Worm (Caenorhabditis elegans): Measurements from ENCODE around the gene npp-8.

The npp-8 gene

DNA sequence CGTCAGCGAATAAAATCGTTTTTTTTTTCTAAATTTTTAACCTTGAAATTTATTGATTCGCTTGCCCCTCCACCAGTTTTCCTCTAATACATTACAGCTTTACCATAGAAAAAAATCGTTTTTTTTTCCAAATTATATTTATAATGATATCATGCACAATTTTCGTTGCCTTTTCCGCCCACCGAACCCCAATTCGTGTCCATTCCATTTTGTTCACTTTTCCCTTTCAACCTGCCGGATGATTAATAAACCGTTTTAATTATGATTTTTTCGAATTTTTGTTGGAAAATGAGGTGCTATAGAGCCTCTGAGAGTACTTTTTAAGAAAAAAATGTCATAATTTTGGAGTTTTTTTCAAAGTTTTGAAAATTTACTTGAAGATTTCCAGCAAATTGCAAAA, 5.7 kb upstream of the npp-8 start, which contains the start of gene set-23:
TSS of gene set-23 (plus strand) at position 301 of the 400 bp plus-strand sequence.
- no peak for TF ChIP-seq unc-62 (GFP tag; optimal IDR thresholded peaks at IDR 0.05)

DNA sequence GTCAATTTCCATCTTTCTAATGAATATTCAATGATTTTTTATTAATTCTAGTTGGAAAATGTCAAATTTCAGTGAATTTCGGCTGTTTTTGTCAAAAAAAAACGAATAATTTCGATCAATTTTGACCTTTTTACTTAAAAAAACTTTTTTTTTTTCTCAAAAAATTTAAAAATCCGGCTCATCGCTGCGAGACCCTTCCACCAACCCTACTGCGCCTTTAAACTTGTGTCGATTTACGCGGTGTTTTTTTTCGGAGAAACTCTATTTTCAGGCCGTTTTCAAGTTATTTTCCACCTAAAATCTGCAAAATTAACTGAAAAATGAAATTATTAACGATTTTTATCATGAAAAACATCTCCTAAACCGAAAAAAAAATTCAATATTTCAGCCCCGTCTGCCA, 5.2 kb upstream of the npp-8 start:
- TF ChIP-seq unc-62 (GFP tag; optimal IDR thresholded peaks at IDR 0.05), result no peak

- TF ChIP-seq unc-62 (GFP tag; optimal IDR thresholded peaks at IDR 0.05), result no peak
These were observed 1.4 kb upstream of the npp-8 start, which contains the start of gene ced-2 for ce11 chrIV:1597018-1597417. Gene ced-2 (plus strand): TSS chrIV:1597318.

- TF ChIP-seq unc-62 (GFP tag; optimal IDR thresholded peaks at IDR 0.05), result no peak
These were observed 18.9 kb downstream of the npp-8 start, which contains the start of gene Y41D4B.14 for ce11 chrIV:1576731-1577130. Gene Y41D4B.14 (plus strand): TSS chrIV:1577031.

DNA sequence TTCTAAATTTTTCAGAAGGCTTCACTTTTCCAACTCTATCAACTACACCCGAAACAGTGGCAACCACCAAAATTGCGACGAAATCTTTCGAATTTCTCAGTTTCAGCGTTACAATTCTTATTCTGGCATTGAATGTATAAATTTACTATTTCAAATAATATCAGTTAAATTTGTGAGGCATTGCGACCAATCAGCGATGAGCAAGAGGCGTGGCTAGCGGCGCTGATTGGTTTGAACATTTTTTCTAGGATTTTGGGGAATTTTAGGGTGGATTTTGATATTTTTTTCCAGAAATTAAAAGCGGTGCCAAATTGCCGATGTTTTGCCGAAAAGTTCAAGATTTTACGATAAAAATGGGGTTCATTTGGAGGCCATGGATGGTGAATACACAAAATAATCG, 28.0 kb downstream of the npp-8 start:
- TF ChIP-seq unc-62 (GFP tag; optimal IDR thresholded peaks at IDR 0.05), result no peak

- no peak for TF ChIP-seq unc-62 (GFP tag; optimal IDR thresholded peaks at IDR 0.05)
These were observed 29.9 kb downstream of the npp-8 start for ce11 chrIV:1565725-1566124.

DNA sequence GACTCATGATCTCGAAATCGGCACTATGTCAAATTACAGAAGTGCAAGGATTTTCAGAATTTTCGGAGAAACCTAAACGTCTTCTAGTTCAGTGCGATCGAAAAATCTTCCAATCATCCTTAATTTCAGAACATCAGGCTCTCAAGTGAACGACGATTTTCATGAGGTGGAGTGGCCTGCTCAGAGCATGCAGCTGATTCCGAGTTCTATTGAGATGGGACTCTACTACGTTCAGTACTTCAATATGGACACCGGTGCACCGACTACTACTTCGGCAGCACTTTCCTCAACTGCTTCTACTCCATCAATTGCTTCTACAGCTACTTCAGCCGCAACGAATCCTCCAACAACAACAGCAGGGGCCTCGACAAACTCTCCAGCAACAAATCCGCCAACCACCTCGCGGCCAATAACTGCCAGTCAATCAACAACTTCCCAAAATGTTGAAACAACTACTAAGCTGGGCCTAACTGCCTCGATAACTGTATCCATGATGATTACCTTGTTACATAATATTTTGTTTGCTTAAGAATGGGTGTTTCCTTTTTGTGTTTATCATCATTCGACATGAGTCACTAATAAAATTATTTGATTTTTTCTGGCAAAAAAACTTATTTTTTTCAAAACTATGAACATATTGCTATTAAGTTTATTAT, 32.0 kb downstream of the npp-8 start, which contains the start of gene Y41D4B.15:
TSS of gene Y41D4B.15 (plus strand) at position 606 of the 656 bp plus-strand sequence.
- TF ChIP-seq unc-62 (GFP tag; optimal IDR thresholded peaks at IDR 0.05), result no peak

- no peak for TF ChIP-seq unc-62 (GFP tag; optimal IDR thresholded peaks at IDR 0.05)
These were observed 33.7 kb downstream of the npp-8 start, which contains the start of gene hpo-6 for ce11 chrIV:1561884-1562283. Gene hpo-6 (plus strand): TSS chrIV:1562184.

DNA sequence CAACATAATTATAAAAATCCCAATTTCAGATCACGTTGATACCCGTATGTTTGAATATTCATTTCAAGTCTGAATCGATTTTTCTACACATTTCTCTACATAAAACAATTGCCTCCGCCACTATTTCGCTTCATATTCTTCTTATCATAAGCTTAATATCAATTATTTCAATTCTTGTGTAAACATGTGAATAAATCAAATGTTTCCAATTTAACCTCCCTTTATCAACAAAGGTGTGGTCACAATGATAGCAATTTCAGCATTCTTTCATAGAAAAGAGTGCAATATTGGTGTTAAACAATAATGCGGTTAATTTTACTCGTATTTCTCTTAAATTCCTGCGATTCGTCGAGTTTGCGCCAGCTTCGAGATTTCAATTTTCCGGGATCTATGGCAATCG, 35.7 kb downstream of the npp-8 start, which contains the start of gene Y41D4B.17:
TSS of gene Y41D4B.17 (plus strand) at position 174 of the 400 bp plus-strand sequence.
- no peak for TF ChIP-seq unc-62 (GFP tag; optimal IDR thresholded peaks at IDR 0.05)

DNA sequence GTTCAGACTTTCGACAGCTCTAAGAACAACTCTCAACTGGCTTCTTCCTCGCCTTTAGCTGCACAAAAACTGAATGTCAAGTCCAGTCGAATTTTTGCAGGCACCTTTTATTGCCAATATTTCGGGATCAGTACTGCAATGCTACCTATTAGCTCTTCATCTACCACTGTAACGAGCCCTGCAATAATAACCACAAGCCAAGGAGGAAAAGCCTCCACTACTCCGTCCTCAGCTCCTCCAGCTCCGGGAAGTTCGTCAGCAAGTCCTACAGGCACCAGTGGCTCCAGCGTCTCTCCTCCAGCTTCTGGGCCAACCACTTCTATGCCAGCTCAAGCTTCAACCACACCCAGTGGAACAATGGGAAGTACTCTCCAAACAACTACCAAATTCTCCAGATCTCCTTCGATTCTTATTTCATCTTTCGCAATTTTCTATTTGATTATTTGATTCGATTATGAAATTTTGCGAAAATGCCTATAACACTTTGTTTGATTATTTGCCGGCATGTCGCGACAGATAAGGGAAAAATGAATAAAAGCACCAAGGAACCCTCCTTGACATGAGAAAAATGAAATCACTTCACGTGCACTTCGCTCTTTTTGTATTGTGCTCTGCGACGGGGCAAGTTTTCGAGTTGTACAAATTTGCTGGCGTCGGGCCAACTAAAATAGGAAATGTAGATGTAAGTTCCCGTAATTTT, 40.5 kb downstream of the npp-8 start, which contains the start of gene C34H4.1:
TSS of gene C34H4.1 (plus strand) at position 559 of the 700 bp plus-strand sequence.
- no peak for TF ChIP-seq unc-62 (GFP tag; optimal IDR thresholded peaks at IDR 0.05)

DNA sequence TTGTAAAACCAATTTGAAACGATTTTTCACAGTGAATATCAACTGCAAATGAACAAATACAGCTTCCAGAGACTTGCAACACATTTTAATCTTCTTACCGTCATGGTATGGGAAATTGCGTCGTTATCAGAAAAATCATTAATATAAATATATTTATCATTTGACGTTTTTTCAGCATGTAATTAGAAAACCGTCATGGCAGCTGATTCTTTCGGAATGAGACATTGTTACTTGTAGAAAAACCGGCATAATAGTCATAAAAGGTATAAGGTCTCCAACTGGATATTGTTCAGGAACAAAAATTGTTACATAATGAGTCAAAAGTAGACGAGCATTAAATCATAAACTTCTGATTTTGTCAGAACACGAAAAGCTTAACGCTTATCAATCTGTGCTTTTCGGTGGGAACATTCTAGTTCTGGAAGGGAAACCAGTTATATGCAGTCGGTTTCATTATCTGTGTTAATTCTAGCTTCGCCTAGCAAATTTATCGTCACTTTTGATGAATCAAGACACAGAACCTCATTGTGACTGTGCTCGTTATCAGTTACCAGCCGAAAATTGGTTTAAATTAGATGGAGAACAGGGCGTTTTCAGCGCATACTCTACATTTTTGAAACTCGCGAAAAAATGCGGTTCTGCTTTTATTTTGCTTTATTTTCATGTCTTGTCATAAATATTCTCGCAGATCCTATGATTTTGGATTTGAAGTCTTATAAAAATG, 42.3 kb downstream of the npp-8 start, which contains the start of gene C34H4.2:
TSS of gene C34H4.2 (plus strand) at position 558 of the 724 bp plus-strand sequence.
- no peak for TF ChIP-seq unc-62 (GFP tag; optimal IDR thresholded peaks at IDR 0.05)

DNA sequence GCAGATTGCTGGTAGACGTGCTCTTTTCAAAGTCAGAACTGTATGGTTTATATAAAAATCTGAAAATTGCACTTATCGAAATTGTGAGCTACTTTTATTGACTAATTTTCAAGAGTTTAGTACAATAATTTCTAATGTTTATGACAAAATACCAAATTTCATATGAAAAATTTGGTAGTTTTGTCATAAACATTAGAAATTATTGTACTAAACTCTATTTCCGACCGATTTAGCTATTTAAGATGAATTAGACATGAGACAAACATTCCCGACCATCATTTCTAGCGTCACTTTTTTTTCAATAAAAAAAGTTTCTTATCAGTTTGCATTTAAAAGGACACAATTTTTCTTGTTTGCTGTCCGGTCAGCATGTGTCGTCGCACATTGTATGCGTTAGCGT, 45.0 kb downstream of the npp-8 start, which contains the start of gene tag-244:
TSS of gene tag-244 (plus strand) at position 301 of the 400 bp plus-strand sequence.
- TF ChIP-seq unc-62 (GFP tag; optimal IDR thresholded peaks at IDR 0.05), result no peak

DNA sequence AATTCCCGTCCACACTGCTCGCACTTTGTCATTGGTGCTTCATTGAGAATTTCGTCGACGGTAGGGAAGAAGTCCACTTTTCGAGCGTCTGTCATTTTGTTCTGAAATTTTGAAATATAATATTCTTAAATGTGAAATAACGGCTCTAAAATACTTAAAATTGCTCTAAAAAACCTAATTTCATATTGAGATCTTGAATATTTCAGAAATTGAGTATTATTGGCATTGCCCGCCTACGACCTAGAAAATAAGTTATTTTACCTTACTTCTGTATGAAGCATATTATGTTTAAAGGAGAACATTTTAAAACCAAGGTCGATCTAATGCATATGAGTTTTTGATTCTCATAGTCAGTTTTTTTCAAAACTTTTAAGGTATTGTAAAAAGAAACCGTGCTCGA, 45.5 kb downstream of the npp-8 start, which contains the start of gene C34H4.5:
TSS of gene C34H4.5 (minus strand) at position 101 of the 400 bp plus-strand sequence.
- TF ChIP-seq unc-62 (GFP tag; optimal IDR thresholded peaks at IDR 0.05), result no peak

DNA sequence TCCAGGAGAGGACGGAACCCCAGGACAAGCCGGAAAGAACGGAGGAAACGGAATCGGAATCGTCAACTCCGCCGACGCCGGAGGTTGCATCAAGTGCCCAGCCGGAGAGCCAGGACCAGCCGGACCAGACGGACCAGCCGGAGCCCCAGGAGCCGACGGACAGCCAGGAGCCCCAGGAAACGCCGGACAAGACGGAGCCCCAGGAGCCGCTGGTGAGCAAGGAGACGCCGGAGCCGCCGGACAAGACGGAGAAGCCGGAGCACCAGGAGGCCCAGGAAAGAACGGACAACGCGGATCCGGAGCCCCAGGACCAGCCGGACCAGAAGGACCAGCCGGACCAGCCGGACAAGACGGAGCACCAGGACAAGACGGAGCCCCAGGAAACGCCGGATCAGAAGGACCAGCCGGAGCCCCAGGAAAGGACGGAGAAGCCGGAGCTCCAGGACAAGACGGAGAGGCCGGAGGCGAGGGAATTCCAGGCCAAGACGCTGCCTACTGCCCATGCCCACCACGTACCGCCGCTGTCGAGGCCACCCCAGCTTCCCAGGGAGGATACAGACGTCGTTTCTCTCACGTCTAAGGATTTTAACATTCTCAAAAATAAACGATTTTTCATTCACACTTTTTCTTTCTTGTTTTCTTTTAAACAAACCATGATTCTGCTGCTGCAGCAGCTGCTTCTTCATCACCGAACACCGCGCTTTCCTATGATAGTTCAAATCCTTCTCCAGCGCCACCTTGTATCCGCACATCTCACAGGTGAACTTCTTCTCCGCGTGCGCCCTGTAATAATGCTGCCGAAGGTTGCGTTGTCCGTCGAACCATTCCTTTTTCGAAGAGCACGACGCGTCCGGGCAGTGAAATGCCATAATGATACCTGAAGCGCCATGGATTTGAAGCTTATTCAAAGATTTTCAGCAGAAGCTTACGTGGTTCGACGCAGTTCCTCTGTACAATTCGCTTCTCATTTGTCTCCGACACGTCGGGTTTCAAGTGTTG, 46.2 kb downstream of the npp-8 start:
- no peak for TF ChIP-seq unc-62 (GFP tag; optimal IDR thresholded peaks at IDR 0.05)

DNA sequence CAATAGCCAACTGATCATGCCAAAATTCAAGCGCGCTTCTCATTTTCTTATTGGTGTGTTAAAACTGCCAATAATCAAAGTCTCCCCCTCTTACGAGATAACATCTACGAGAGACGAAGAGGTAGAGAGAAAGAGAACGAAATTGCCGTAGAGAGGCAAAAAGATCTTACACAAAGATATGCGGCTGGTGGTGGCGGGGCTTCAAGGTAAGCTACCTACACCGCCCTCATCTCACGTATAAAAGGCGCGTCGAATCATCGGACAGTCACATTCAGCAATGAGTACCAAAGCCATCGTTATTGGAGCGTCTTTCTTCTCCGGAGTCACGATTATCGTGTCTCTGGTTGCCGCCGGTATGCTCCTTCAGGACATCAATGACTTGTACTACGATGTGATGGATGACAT, 47.2 kb downstream of the npp-8 start, which contains the start of gene col-107:
TSS of gene col-107 (plus strand) at position 265 of the 405 bp plus-strand sequence.
- TF ChIP-seq unc-62 (GFP tag; optimal IDR thresholded peaks at IDR 0.05), result no peak
